Fruit fly (Drosophila melanogaster) whole organism, embryonic: Measurements from ENCODE around the gene RpS17.

Experiments
- CG10431 ChIP-seq: fragments of 200-800 bp; sonication (Bioruptor generic); optimal IDR thresholded peaks from 3 replicates; lab custom pipeline; 2018; ENCODE audit warnings: missing biosample characterization, mild to moderate bottlenecking, missing genetic modification characterization
- CG10565 ChIP-seq: fragments of 200-800 bp; sonication (Bioruptor generic); optimal IDR thresholded peaks from 3 replicates; lab custom pipeline; 2016; ENCODE audit warnings: missing biosample characterization, mild to moderate bottlenecking, missing genetic modification characterization
- CG11504 ChIP-seq: fragments of 200-800 bp; sonication (Bioruptor generic); optimal IDR thresholded peaks from 3 replicates; lab custom pipeline; 2019; ENCODE audit warnings: missing biosample characterization, mild to moderate bottlenecking, missing genetic modification characterization, moderate library complexity
- CG12299 ChIP-seq: fragments of 200-800 bp; sonication (Bioruptor generic); optimal IDR thresholded peaks from 2 replicates; lab custom pipeline; 2018; ENCODE audit warnings: missing biosample characterization, mild to moderate bottlenecking, missing genetic modification characterization
- CG13287 ChIP-seq: fragments of 200-800 bp; sonication (Bioruptor generic); IDR thresholded peaks from 2 replicates; pipeline ENCODE4 v1.3.6; 2022; ENCODE audit warnings: missing biosample characterization, missing genetic modification characterization; ENCODE audit not compliant: partially characterized antibody
- CG14667 ChIP-seq: fragments of 200-800 bp; sonication (Bioruptor generic); IDR thresholded peaks from 2 replicates; pipeline ENCODE4 v1.3.6; 2022; ENCODE audit warnings: missing biosample characterization, missing genetic modification characterization
- CG17802 ChIP-seq: fragments of 200-800 bp; sonication (Bioruptor generic); optimal IDR thresholded peaks from 2 replicates; lab custom pipeline; 2018; ENCODE audit warnings: missing biosample characterization, mild to moderate bottlenecking, missing genetic modification characterization, moderate library complexity
- CG17912 ChIP-seq: fragments of 200-800 bp; sonication (Bioruptor generic); optimal IDR thresholded peaks from 2 replicates; lab custom pipeline; 2018; ENCODE audit warnings: missing biosample characterization, mild to moderate bottlenecking, missing genetic modification characterization
- CG18262 ChIP-seq: fragments of 200-800 bp; optimal IDR thresholded peaks from 3 replicates; lab custom pipeline; 2019; ENCODE audit warnings: missing biosample characterization, mild to moderate bottlenecking, missing genetic modification characterization, moderate library complexity
- CG18764 ChIP-seq: fragments of 200-800 bp; sonication (Bioruptor generic); optimal IDR thresholded peaks from 3 replicates; lab custom pipeline; 2016; ENCODE audit warnings: missing biosample characterization, missing genetic modification characterization
- CG2120 ChIP-seq: fragments of 200-800 bp; sonication (Bioruptor generic); optimal IDR thresholded peaks from 3 replicates; lab custom pipeline; 2016; ENCODE audit warnings: missing biosample characterization, missing genetic modification characterization
- CG3281 ChIP-seq: fragments of 200-800 bp; sonication (Bioruptor generic); optimal IDR thresholded peaks from 3 replicates; lab custom pipeline; 2017; ENCODE audit warnings: missing biosample characterization, mild to moderate bottlenecking, missing genetic modification characterization
- CG4282 ChIP-seq: fragments of 200-800 bp; sonication (Bioruptor generic); optimal IDR thresholded peaks from 2 replicates; lab custom pipeline; 2016; ENCODE audit warnings: missing biosample characterization, missing genetic modification characterization
- CG4820 ChIP-seq: fragments of 200-800 bp; sonication (Bioruptor generic); optimal IDR thresholded peaks from 3 replicates; lab custom pipeline; 2016; ENCODE audit warnings: missing biosample characterization, missing genetic modification characterization
- CG6272 ChIP-seq: fragments of 200-800 bp; sonication (Bioruptor generic); IDR thresholded peaks from 2 replicates; pipeline ENCODE4 v1.3.6; 2022; ENCODE audit warnings: missing biosample characterization, missing genetic modification characterization
- CG6791 ChIP-seq: fragments of 200-800 bp; sonication (Bioruptor generic); IDR thresholded peaks from 3 replicates; pipeline ENCODE4 v1.3.6; 2022; ENCODE audit warnings: missing biosample characterization, missing genetic modification characterization; ENCODE audit not compliant: partially characterized antibody
- CG7271 ChIP-seq: fragments of 200-800 bp; sonication (Bioruptor generic); optimal IDR thresholded peaks from 2 replicates; lab custom pipeline; 2018; ENCODE audit warnings: missing biosample characterization, mild to moderate bottlenecking, missing genetic modification characterization, moderate library complexity
- CG7372 ChIP-seq: fragments of 200-800 bp; sonication (Bioruptor generic); IDR thresholded peaks from 2 replicates; pipeline ENCODE4 v1.3.6; 2022; ENCODE audit warnings: missing biosample characterization, missing genetic modification characterization
- CG9932 ChIP-seq: fragments of 200-800 bp; sonication (Bioruptor generic); IDR thresholded peaks from 2 replicates; pipeline ENCODE4 v1.3.6; 2022; ENCODE audit warnings: missing biosample characterization, missing genetic modification characterization
- Dip3 ChIP-seq: fragments of 200-800 bp; sonication (Bioruptor generic); optimal IDR thresholded peaks from 3 replicates; lab custom pipeline; 2016; ENCODE audit warnings: missing biosample characterization, missing genetic modification characterization
- E2f2 ChIP-seq: fragments of 200-800 bp; sonication (Bioruptor generic); IDR thresholded peaks from 2 replicates; pipeline ENCODE4 v1.3.6; 2022; ENCODE audit warnings: missing biosample characterization, missing genetic modification characterization
- HLH3B ChIP-seq: fragments of 200-800 bp; sonication (Bioruptor generic); IDR thresholded peaks from 2 replicates; pipeline ENCODE4 v1.3.6; 2022; ENCODE audit warnings: missing biosample characterization, missing genetic modification characterization
- Hsf ChIP-seq: fragments of 200-800 bp; sonication (Bioruptor generic); optimal IDR thresholded peaks from 3 replicates; lab custom pipeline; 2016; ENCODE audit warnings: missing biosample characterization, missing genetic modification characterization
- Med ChIP-seq: fragments of 200-800 bp; sonication (Bioruptor generic); peaks from one replicate; lab custom pipeline; 2016; ENCODE audit warnings: missing biosample characterization, missing genetic modification characterization, mild to moderate bottlenecking, inconsistent platforms, moderate library complexity
- NC2β ChIP-seq: fragments of 200-800 bp; sonication (Bioruptor generic); optimal IDR thresholded peaks from 2 replicates; lab custom pipeline; 2016; ENCODE audit warnings: missing biosample characterization, missing genetic modification characterization
- Sox100B ChIP-seq: fragments of 200-800 bp; sonication (Bioruptor generic); optimal IDR thresholded peaks from 3 replicates; lab custom pipeline; 2018; ENCODE audit warnings: missing biosample characterization, mild to moderate bottlenecking, missing genetic modification characterization
- Stat92E ChIP-seq, 3 experiments: fragments of >200 bp in 2 of 3; fragments of 200-800 bp in 1 of 3; sonication (Bioruptor generic) in 1 of 3; optimal IDR thresholded peaks; 2 replicates each; lab custom pipeline; 2017 to 2019; ENCODE audit warnings: missing biosample characterization in 3 of 3, missing genetic modification characterization in 3 of 3, mild to moderate bottlenecking in 1 of 3, moderate library complexity in 1 of 3
- Taf1 ChIP-seq: fragments of 200-800 bp; sonication (Bioruptor generic); IDR thresholded peaks from 2 replicates; pipeline ENCODE4 v1.3.6; 2022; ENCODE audit warnings: missing biosample characterization, missing genetic modification characterization
- ara ChIP-seq: fragments of 200-800 bp; sonication (Bioruptor generic); IDR thresholded peaks from 2 replicates; pipeline ENCODE4 v1.3.6; 2022; ENCODE audit warnings: missing biosample characterization, missing genetic modification characterization
- bab2 ChIP-seq: fragments of 200-800 bp; sonication (Bioruptor generic); optimal IDR thresholded peaks from 2 replicates; lab custom pipeline; 2016; ENCODE audit warnings: missing biosample characterization, missing genetic modification characterization
- cas ChIP-seq: fragments of 200-800 bp; sonication (Bioruptor generic); IDR thresholded peaks from 2 replicates; pipeline ENCODE4 v1.3.6; 2022; ENCODE audit warnings: missing biosample characterization, missing genetic modification characterization
- corto ChIP-seq: fragments of 200-800 bp; sonication (Bioruptor generic); optimal IDR thresholded peaks from 2 replicates; lab custom pipeline; 2016; ENCODE audit warnings: missing biosample characterization, mild to moderate bottlenecking, missing genetic modification characterization, moderate library complexity
- croc ChIP-seq: fragments of 200-800 bp; sonication (Bioruptor generic); conservative IDR thresholded peaks from 3 replicates; pipeline ENCODE4 v1.3.6; 2022; ENCODE audit warnings: missing biosample characterization, missing genetic modification characterization
- dmrt99B ChIP-seq: fragments of 200-800 bp; sonication (Bioruptor generic); optimal IDR thresholded peaks from 2 replicates; lab custom pipeline; 2018; ENCODE audit warnings: missing biosample characterization, mild to moderate bottlenecking, missing genetic modification characterization, moderate library complexity
- grau ChIP-seq: fragments of 200-800 bp; optimal IDR thresholded peaks from 3 replicates; lab custom pipeline; 2019; ENCODE audit warnings: missing biosample characterization, mild to moderate bottlenecking, missing genetic modification characterization, moderate library complexity
- gsb-n ChIP-seq: fragments of 200-800 bp; sonication (Bioruptor generic); optimal IDR thresholded peaks from 3 replicates; lab custom pipeline; 2018; ENCODE audit warnings: missing biosample characterization, mild to moderate bottlenecking, missing genetic modification characterization
- hb ChIP-seq: fragments of 200-800 bp; sonication (Bioruptor generic); IDR thresholded peaks from 3 replicates; pipeline ENCODE4 v1.3.6; 2022; ENCODE audit warnings: missing biosample characterization, missing genetic modification characterization; ENCODE audit not compliant: partially characterized antibody
- hkb ChIP-seq, 2 experiments: fragments of 200-800 bp in 1 of 2; fragments of >200 bp in 1 of 2; sonication (Bioruptor generic) in 1 of 2; IDR thresholded peaks in 1 of 2; optimal IDR thresholded peaks in 1 of 2; 2 replicates each; pipeline versions ENCODE4 v1.3.6 to Lab custom; 2017 to 2022; ENCODE audit warnings: missing biosample characterization in 1 of 2, missing genetic modification characterization in 1 of 2
- inv ChIP-seq: fragments of 200-800 bp; sonication (Bioruptor generic); IDR thresholded peaks from 2 replicates; pipeline ENCODE4 v1.3.6; 2022; ENCODE audit warnings: missing biosample characterization, missing genetic modification characterization; ENCODE audit not compliant: partially characterized antibody
- kay ChIP-seq: fragments of 200-800 bp; sonication (Bioruptor generic); optimal IDR thresholded peaks from 2 replicates; lab custom pipeline; 2016; ENCODE audit warnings: missing biosample characterization, missing genetic modification characterization
- lmd ChIP-seq: fragments of 200-800 bp; sonication (Bioruptor generic); IDR thresholded peaks from 2 replicates; pipeline ENCODE4 v1.3.6; 2022; ENCODE audit warnings: missing biosample characterization, missing genetic modification characterization
- psq ChIP-seq: fragments of 200-800 bp; sonication (Bioruptor generic); optimal IDR thresholded peaks from 2 replicates; lab custom pipeline; 2017; ENCODE audit warnings: missing biosample characterization, missing genetic modification characterization
- schlank ChIP-seq: fragments of 200-800 bp; sonication (Bioruptor generic); optimal IDR thresholded peaks from 2 replicates; lab custom pipeline; 2018; ENCODE audit warnings: missing biosample characterization, mild to moderate bottlenecking, missing genetic modification characterization
- scrt ChIP-seq: fragments of 200-800 bp; sonication (Bioruptor generic); optimal IDR thresholded peaks from 2 replicates; lab custom pipeline; 2018; ENCODE audit warnings: missing biosample characterization, mild to moderate bottlenecking, missing genetic modification characterization, moderate library complexity
- sens ChIP-seq: fragments of 200-800 bp; sonication (Bioruptor generic); peaks from one replicate; lab custom pipeline; 2016; ENCODE audit warnings: missing biosample characterization, missing genetic modification characterization
- ssp ChIP-seq: fragments of 200-800 bp; sonication (Bioruptor generic); IDR thresholded peaks from 2 replicates; pipeline ENCODE4 v1.3.6; 2022; ENCODE audit warnings: missing biosample characterization, missing genetic modification characterization
- tgo ChIP-seq: fragments of 200-800 bp; sonication (Bioruptor generic); IDR thresholded peaks from 3 replicates; pipeline ENCODE4 v1.3.6; 2022; ENCODE audit warnings: missing biosample characterization, missing genetic modification characterization
- unc-4 ChIP-seq: fragments of 200-800 bp; sonication (Bioruptor generic); IDR thresholded peaks from 2 replicates; pipeline ENCODE4 v1.3.6; 2022; ENCODE audit warnings: missing biosample characterization, missing genetic modification characterization; ENCODE audit not compliant: partially characterized antibody
- yki ChIP-seq: fragments of >200 bp; optimal IDR thresholded peaks from 3 replicates; lab custom pipeline; 2018

RpS17 gene

dm6 chr3L:9451522-9452118, 22.0 kb upstream of the RpS17 start, which contains the start of the genes CG3448 and ghi (continued):
- TF ChIP-seq dmrt99B (peak; percentile 69), CG7271 (tag; lab: Kevin White, UChicago) (peak; percentile 36), kay (GFP tag; lab: Kevin White, UChicago) (peak; percentile 57), CG9932 (GFP tag; lab: Robert Waterston, UW) (peak; percentile 61), grau (tag; lab: Kevin White, UChicago) (peak; percentile 53), corto (GFP tag; lab: Kevin White, UChicago) (peak; percentile 56), bab2 (GFP tag; lab: Kevin White, UChicago) (peak; percentile 8), schlank (tag; lab: Kevin White, UChicago) (no peak), tgo (GFP tag; lab: Robert Waterston, UW) (no peak), gsb-n (tag; lab: Kevin White, UChicago) (peak; percentile 24), CG17912 (GFP tag; lab: Kevin White, UChicago) (peak; percentile 6), lmd (GFP tag; lab: Robert Waterston, UW) (peak; percentile 73), Dip3 (GFP tag; lab: Kevin White, UChicago) (peak; percentile 28), CG13287 (GFP tag; lab: Robert Waterston, UW) (peak; percentile 83), CG12299 (tag; lab: Kevin White, UChicago) (peak; percentile 8), hkb (optimal IDR thresholded peaks at IDR 0.05; lab: Kevin White, UChicago) (no peak), hkb (GFP tag; IDR thresholded peaks at IDR 0.05; lab: Robert Waterston, UW) (peak; percentile 58), croc (no peak), sens (GFP tag; lab: Kevin White, UChicago) (peak; percentile 93), CG2120 (peak; percentile 70), CG17802 (tag; lab: Kevin White, UChicago) (peak; percentile 11), inv (GFP tag; lab: Robert Waterston, UW) (peak; percentile 48; the same call in 1 of the 2 replicates), psq (no peak), HLH3B (GFP tag; lab: Robert Waterston, UW) (no peak), CG11504 (tag; lab: Kevin White, UChicago) (peak; percentile 71), ssp (GFP tag; lab: Robert Waterston, UW) (peak; percentile 44), cas (GFP tag; lab: Robert Waterston, UW) (no peak), CG4820 (GFP tag; lab: Kevin White, UChicago) (peak; percentile 58), Med (GFP tag; lab: Kevin White, UChicago) (peak; percentile 82), unc-4 (GFP tag; lab: Robert Waterston, UW) (peak; percentile 70), Stat92E (GFP tag; optimal IDR thresholded peaks at IDR 0.05; lab: Kevin White, UChicago) (peak in 1 of 3 experiments; percentile 39), E2f2 (GFP tag; lab: Robert Waterston, UW) (peak; percentile 67), Sox100B (GFP tag; lab: Kevin White, UChicago) (peak; percentile 65), CG6272 (peak; percentile 60; the same call in 1 of the 2 replicates), hb (GFP tag; lab: Robert Waterston, UW) (peak; percentile 43; the same call in 1 of the 3 replicates), scrt (GFP tag; lab: Kevin White, UChicago) (peak; percentile 91), CG18764 (GFP tag; lab: Kevin White, UChicago) (peak; percentile 61), yki (lab: Kevin White, UChicago) (no peak), CG10565 (GFP tag; lab: Kevin White, UChicago) (no peak), CG6791 (GFP tag; lab: Robert Waterston, UW) (peak; percentile 75; the same call in 2 of the 3 replicates), NC2β (no peak), CG4282 (GFP tag; lab: Kevin White, UChicago) (no peak), CG3281 (GFP tag; lab: Kevin White, UChicago) (peak; percentile 68), ara (GFP tag; lab: Robert Waterston, UW) (peak; percentile 59), CG18262 (peak; percentile 66), CG7372 (GFP tag; lab: Robert Waterston, UW) (peak; percentile 68), Taf1 (peak; percentile 27; the same call in 1 of the 2 replicates), CG10431 (GFP tag; lab: Kevin White, UChicago) (no peak), CG14667 (GFP tag; lab: Robert Waterston, UW) (no peak), Hsf (peak; percentile 35)
